Fruit fly (Drosophila melanogaster) Kc167 (cell line): ENCODE results near the gene wrd.

Experiments
- Myc ChIP-seq: fragments of >200 bp; optimal IDR thresholded peaks from 2 replicates; lab custom pipeline; 2017; ENCODE audit warnings: missing external identifiers
- Sin3A ChIP-seq: fragments of >200 bp; optimal IDR thresholded peaks from 2 replicates; lab custom pipeline; 2018; ENCODE audit warnings: missing external identifiers
- h ChIP-seq: fragments of >200 bp; optimal IDR thresholded peaks from 3 replicates; lab custom pipeline; 2018; ENCODE audit warnings: missing external identifiers
- insv ChIP-seq: fragments of >200 bp; optimal IDR thresholded peaks from 3 replicates; lab custom pipeline; 2018; ENCODE audit warnings: missing external identifiers
- psq ChIP-seq: fragments of >200 bp; optimal IDR thresholded peaks from 2 replicates; lab custom pipeline; 2017; ENCODE audit warnings: missing external identifiers
- ttk ChIP-seq: sonication (Bioruptor generic); optimal IDR thresholded peaks from 2 replicates; lab custom pipeline; 2017; ENCODE audit warnings: missing external identifiers

Gene wrd

dm6 chr3R:18188702-18189125 is 21.2 kb downstream of the wrd start, which contains the start of the genes CG12321 and MED17:
TSS of gene CG12321 (minus strand) at chr3R:18188707.
TSS of gene MED17 (plus strand) at chr3R:18189072.
- TF ChIP-seq Myc (lab: Kevin White, UChicago) (no peak), Sin3A (lab: Kevin White, UChicago) (no peak), psq (lab: Kevin White, UChicago) (no peak), ttk (lab: Kevin White, UChicago) (no peak), h (lab: Kevin White, UChicago) (no peak), insv (no peak)

DNA sequence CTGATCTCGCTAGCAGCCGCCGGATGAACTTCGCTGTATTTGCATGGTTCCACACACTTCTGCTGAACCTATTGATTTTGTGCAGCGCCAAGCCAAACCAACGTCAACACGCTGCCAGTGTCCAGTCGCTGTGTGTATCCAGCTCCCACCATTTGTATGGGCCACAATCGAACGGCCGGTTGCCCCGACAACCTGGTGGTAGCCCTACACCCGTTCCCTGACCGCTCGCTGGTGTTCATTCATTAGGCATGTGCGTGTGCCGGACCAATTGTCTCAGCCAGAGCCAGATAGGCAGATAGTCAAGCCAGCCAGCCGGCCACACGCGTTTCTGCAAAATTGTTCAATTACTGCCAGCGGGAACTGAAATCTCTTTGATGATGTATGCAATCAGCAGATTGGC is 24.3 kb downstream of the wrd start, which contains the start of gene CG14313:
CG14313 (minus strand) TSS at position 101 of the 400 bp plus-strand sequence.
- TF ChIP-seq psq (lab: Kevin White, UChicago) (no peak), Sin3A (lab: Kevin White, UChicago) (no peak), h (lab: Kevin White, UChicago) (no peak), insv (no peak), ttk (lab: Kevin White, UChicago) (no peak), Myc (lab: Kevin White, UChicago) (no peak)

- TF ChIP-seq Sin3A (lab: Kevin White, UChicago) (no peak), insv (no peak), psq (lab: Kevin White, UChicago) (no peak), ttk (lab: Kevin White, UChicago) (no peak), Myc (lab: Kevin White, UChicago) (no peak), h (lab: Kevin White, UChicago) (no peak)
Observed at dm6 chr3R:18195295-18195694, 27.7 kb downstream of the wrd start.

- TF ChIP-seq ttk (lab: Kevin White, UChicago) (no peak), h (lab: Kevin White, UChicago) (no peak), Sin3A (lab: Kevin White, UChicago) (no peak), insv (no peak), psq (lab: Kevin White, UChicago) (no peak), Myc (lab: Kevin White, UChicago) (no peak)
Observed at dm6 chr3R:18196622-18196990, 29.0 kb downstream of the wrd start.

DNA sequence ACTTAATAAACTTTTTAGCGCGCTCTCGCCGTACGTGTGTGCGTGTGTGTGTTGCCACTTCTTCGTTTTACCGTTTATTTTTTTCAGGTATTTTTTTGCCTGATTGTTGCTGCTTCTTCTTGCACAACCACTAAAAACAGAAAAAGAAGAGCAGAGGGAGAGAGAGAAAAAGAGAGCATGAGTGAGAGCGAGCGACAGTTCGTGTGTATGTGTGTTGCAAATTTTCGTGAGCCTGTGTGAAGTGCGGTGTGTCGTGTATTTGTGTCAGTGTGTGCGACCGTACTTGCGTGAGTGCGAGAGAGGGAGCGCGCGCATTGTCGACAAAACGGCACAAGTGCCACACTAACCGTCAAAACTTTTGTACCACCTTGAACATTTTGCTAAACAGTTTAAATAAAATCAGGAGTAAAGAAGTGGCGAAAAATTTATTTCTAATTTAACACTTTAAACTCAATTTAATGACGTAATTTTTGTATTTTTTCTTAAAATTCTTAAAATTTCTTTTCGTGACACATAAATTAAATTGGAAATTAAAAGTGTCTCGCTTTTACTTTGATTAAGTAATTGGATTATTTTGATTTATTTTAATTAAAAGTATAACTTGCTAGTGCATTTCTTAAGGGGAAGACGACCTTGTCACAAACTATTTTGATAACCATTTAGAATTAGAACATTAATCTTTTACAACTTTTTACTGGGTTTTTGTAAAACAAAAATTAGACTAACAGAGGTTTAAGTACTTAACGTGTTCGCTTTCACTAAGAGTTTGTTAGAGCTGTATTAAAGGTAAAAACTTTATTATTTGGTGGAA is 29.6 kb downstream of the wrd start:
- TF ChIP-seq ttk (lab: Kevin White, UChicago) (no peak), psq (lab: Kevin White, UChicago) (no peak), insv (no peak), Myc (lab: Kevin White, UChicago) (no peak), h (lab: Kevin White, UChicago) (no peak), Sin3A (lab: Kevin White, UChicago) (no peak)

DNA sequence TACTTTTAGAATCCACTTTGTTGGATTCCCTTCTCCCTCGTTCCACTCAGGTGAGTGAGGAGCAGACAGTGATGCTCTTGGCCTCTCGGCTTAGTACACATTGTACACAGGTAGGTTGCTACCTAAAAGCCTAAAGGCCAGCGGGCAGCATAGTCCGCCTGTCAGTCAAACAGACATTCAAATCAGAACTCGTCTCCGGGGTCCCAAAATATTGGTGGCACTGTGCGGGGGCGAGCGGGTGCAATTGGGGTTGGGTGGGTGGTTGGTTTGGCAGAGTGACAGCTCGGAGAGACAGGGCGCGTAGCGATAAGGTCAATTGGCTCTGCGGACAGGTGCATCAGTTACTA is 30.2 kb downstream of the wrd start:
- TF ChIP-seq Myc (lab: Kevin White, UChicago) (no peak), ttk (lab: Kevin White, UChicago) (no peak), insv (no peak), Sin3A (lab: Kevin White, UChicago) (no peak), h (lab: Kevin White, UChicago) (no peak), psq (lab: Kevin White, UChicago) (no peak)

DNA sequence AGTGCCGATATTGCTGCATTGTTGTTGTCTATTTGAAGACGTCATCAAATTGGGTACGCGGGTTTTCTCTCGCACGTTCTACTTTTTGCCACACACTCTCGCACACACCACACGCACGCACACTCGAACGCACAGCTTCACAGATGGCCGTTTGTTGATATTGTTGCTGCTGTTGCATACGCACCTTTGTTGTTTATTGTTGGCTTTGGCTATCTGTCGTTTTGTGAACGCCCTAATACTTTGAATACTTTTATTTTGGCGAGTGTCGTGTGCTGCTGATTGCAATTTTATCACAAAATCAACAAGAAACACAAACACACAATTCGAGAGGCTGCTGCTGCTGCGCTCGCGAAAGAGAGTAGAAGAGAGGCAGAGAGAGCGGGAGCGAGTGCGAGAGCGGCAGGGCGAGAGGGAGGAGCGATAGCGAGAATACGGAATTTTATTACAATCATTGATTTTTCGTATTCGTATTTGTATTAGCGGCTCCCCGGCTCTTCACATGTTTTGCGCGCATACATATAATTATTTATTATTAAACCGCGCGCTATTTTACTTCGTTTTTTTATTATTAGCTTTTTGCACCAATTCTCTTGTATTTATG is 31.1 kb downstream of the wrd start:
- TF ChIP-seq psq (lab: Kevin White, UChicago) (no peak), h (lab: Kevin White, UChicago) (no peak)

- TF ChIP-seq insv (no peak), psq (lab: Kevin White, UChicago) (no peak), Sin3A (lab: Kevin White, UChicago) (no peak), ttk (lab: Kevin White, UChicago) (no peak), h (lab: Kevin White, UChicago) (no peak), Myc (lab: Kevin White, UChicago) (no peak)
Observed at dm6 chr3R:18199177-18199884, 31.8 kb downstream of the wrd start, which contains the start of the genes Ssdp and CG7985. TSS of gene Ssdp (minus strand) at chr3R:18199595. TSS of gene CG7985 (plus strand) at chr3R:18199857.

- no peak for TF ChIP-seq psq (lab: Kevin White, UChicago)
- TF ChIP-seq Sin3A (lab: Kevin White, UChicago), result no peak
- TF ChIP-seq Myc (lab: Kevin White, UChicago), result no peak
- no peak for TF ChIP-seq h (lab: Kevin White, UChicago)
- no peak for TF ChIP-seq insv
- no peak for TF ChIP-seq ttk (lab: Kevin White, UChicago)
Observed at dm6 chr3R:18199885-18200249, 32.3 kb downstream of the wrd start.

DNA sequence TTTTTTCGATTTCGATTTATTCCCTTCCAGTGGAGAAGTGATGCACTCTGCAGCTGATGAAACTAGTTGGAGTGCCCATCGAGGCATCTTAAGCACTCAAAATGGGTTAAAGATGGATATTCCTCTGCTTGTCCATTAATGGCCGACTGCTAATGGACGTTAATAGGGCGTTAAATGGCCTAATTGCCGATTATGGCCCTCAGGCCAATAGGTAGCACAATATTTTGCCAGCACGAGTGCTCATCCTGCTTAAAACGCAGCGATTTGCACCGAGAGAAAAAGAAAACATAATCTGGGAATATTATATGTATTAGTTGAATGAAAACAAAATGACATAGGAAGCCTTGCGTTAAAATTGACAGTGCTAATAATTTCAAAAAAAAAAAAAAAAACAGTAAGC is 40.9 kb downstream of the wrd start, which contains the start of gene CG44158:
CG44158 (plus strand) TSS at position 301 of the 400 bp plus-strand sequence.
- no peak for TF ChIP-seq ttk (lab: Kevin White, UChicago)
- no peak for TF ChIP-seq Sin3A (lab: Kevin White, UChicago)
- no peak for TF ChIP-seq Myc (lab: Kevin White, UChicago)
- no peak for TF ChIP-seq h (lab: Kevin White, UChicago)
- TF ChIP-seq insv, result no peak
- TF ChIP-seq psq (lab: Kevin White, UChicago), result no peak

DNA sequence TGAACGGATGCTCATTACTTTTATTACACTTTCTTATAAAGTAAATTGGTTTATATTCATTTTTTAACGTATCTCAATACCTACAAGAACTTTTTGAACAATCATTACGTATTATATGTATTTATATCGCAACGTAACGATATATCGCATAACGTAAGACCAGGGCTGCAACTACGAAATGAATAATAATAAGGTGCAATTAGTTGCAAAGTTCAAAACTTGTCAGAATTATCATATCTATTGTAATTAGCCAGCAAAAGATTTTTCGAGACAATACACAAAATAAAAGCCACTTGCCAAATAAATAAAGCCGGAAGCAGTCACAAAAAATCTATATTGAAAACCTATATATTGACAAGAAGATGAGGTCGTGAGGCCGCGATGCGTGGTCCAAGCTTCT is 47.7 kb downstream of the wrd start:
- TF ChIP-seq Myc (lab: Kevin White, UChicago) (no peak), ttk (lab: Kevin White, UChicago) (no peak), Sin3A (lab: Kevin White, UChicago) (no peak), psq (lab: Kevin White, UChicago) (no peak), insv (no peak), h (lab: Kevin White, UChicago) (no peak)
